Worm (Caenorhabditis elegans): ENCODE results near the gene ZC487.2.

The ZC487.2 gene

DNA sequence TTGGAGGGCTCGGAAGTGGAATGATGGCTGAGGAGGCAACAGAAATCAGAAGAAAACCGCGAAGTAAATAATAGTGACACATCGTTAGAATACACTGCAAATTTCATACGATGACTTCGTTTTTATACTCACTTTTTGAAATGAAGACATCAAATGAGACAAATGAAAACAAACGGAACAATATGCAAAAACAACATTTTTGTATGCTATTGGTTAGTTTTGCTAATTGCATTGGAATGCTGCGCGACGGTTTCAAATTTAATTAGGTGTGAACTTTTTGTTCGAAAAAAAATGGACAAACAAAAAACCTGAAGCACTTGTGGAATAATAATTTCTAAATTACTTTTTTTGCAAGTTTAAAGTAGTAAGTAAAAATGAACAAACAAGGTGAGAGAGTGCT, 10.7 kb upstream of the ZC487.2 start, which contains the start of gene grl-8:
grl-8 (minus strand) TSS at position 101 of the 400 bp plus-strand sequence.
- TF ChIP-seq ces-1 (GFP tag; optimal IDR thresholded peaks at IDR 0.05) (peak; percentile 19), nhr-28 (tag; optimal IDR thresholded peaks at IDR 0.05) (no peak)

DNA sequence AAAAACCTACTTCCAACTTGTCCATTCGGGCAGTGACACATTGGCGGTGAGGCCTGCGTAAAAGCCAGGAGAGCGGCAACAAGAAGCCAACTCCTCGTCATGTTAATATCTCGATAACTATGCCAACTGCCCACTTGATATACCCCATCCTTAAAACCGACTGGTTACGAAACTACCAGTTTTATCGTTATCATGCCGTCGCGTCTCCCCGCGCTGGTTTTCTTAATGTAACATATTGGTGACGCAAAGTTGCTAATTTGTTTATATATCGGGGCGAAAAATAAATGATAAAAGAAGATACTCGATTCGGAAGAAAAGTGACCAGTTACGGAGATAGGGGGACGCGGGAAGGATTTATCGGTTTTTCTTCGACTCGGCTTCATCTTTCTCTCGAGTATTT, 9.3 kb upstream of the ZC487.2 start, which contains the start of gene grl-9:
grl-9 (minus strand) TSS at position 101 of the 400 bp plus-strand sequence.
- no peak for TF ChIP-seq ceh-83 (GFP tag; optimal IDR thresholded peaks at IDR 0.05)
- TF ChIP-seq ceh-43 (GFP tag; optimal IDR thresholded peaks at IDR 0.05) = no peak
- no peak for TF ChIP-seq lsy-2 (tag; optimal IDR thresholded peaks at IDR 0.05)
- TF ChIP-seq M03D4.4 (tag; optimal IDR thresholded peaks at IDR 0.05) = no peak
- TF ChIP-seq unc-120 (tag; optimal IDR thresholded peaks at IDR 0.05; ENCODE audit: poor library complexity, severe bottlenecking) = no peak
- no peak for TF ChIP-seq zip-8 (tag; optimal IDR thresholded peaks at IDR 0.05)
- no peak for TF ChIP-seq unc-62 (GFP tag; optimal IDR thresholded peaks at IDR 0.05)
- TF ChIP-seq nhr-2 (tag; optimal IDR thresholded peaks at IDR 0.05) = no peak
- no peak for TF ChIP-seq bed-3 (GFP tag; optimal IDR thresholded peaks at IDR 0.05)

DNA sequence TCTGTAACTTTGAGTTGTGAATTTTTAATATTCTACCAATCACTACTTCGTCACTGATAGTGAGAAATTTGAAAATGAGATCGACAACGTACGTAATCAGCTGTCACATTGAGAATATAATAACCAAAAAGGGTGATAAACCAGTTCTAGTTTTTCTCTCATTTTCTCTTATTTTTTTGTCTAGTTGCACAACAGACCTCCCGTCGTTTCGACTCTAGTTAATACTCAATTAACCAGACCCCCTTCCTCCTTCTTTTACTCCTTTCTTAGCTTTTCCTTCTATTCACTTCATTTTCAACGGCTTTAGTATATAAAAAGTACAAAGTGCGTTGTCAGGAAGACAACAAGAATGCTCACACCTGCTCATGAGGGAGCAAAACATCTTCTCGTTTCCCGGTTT, 4.9 kb upstream of the ZC487.2 start, which contains the start of gene ZC487.1:
ZC487.1 (plus strand) TSS at position 301 of the 400 bp plus-strand sequence.
- no peak for TF ChIP-seq zip-8 (tag; optimal IDR thresholded peaks at IDR 0.05)
- TF ChIP-seq lsy-2 (tag; optimal IDR thresholded peaks at IDR 0.05) = no peak
- no peak for TF ChIP-seq mls-2 (tag; optimal IDR thresholded peaks at IDR 0.05)
- no peak for TF ChIP-seq nhr-12 (tag; optimal IDR thresholded peaks at IDR 0.05)
- TF ChIP-seq ztf-11 (tag; optimal IDR thresholded peaks at IDR 0.05) = no peak
- TF ChIP-seq drap-1 (GFP tag; optimal IDR thresholded peaks at IDR 0.05) = no peak
- no peak for TF ChIP-seq unc-62 (GFP tag; optimal IDR thresholded peaks at IDR 0.05)
- TF ChIP-seq ces-1 (GFP tag; optimal IDR thresholded peaks at IDR 0.05) = no peak
- TF ChIP-seq lin-32 (GFP tag; optimal IDR thresholded peaks at IDR 0.05) = no peak
- TF ChIP-seq tbx-8 (GFP tag; optimal IDR thresholded peaks at IDR 0.05) = no peak

DNA sequence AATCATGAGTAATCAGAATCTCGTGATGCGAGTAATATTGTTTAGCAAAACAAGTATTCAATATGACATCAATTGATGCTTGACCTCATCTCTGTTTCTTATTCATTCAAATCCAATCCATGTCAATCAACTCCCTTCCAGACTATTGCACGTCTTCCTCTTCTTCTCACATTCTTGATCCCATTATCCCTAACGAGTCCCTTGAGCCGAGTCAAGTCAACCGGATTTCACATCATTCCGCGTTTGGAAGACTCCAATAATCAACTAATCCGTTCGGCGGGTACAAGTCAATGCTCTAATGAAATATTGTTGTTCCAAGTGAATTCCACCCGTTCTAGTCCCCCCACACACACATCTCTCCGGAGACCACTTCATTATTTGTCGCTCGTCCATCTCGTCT, 4.0 kb upstream of the ZC487.2 start:
- no peak for TF ChIP-seq lin-32 (GFP tag; optimal IDR thresholded peaks at IDR 0.05)
- no peak for TF ChIP-seq cnd-1 (tag; optimal IDR thresholded peaks at IDR 0.05)
- TF ChIP-seq nhr-28 (tag; optimal IDR thresholded peaks at IDR 0.05) = no peak
- peak; percentile 96 for TF ChIP-seq ces-1 (GFP tag; optimal IDR thresholded peaks at IDR 0.05)

DNA sequence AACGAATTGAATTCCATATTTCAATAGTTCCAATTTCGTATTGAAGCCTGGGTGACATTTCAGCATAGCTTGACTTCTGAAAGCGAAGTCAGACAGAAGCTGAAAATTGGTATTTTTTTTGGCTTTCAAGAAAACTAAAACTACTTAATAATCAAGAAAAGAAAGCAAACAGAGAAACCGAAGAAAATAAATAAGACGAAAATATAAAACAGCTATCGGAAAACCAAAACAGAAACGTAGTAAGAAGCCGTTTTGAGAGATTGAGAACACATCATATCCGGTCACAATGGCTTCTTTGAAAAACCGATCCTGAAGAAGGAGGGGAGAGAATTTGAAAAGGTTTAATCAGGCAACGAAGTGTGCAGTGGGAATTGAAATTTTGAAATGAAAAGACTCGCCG, 4.0 kb downstream of the ZC487.2 start, which contains the start of gene srg-30:
srg-30 (minus strand) TSS at position 101 of the 400 bp plus-strand sequence.
- TF ChIP-seq snpc-4 (tag; optimal IDR thresholded peaks at IDR 0.05) (no peak), unc-62 (GFP tag; optimal IDR thresholded peaks at IDR 0.05) (no peak), mep-1 (tag; optimal IDR thresholded peaks at IDR 0.05) (no peak), ham-2 (GFP tag; optimal IDR thresholded peaks at IDR 0.05) (no peak), elt-3 (tag; optimal IDR thresholded peaks at IDR 0.05) (no peak), nhr-76 (tag; optimal IDR thresholded peaks at IDR 0.05) (no peak), mab-5 (tag; optimal IDR thresholded peaks at IDR 0.05) (no peak), hlh-1 (tag; optimal IDR thresholded peaks at IDR 0.05) (no peak), ztf-11 (tag; optimal IDR thresholded peaks at IDR 0.05) (no peak), elt-1 (tag; optimal IDR thresholded peaks at IDR 0.05; ENCODE audit: borderline replicate concordance, insufficient read depth) (no peak)

DNA sequence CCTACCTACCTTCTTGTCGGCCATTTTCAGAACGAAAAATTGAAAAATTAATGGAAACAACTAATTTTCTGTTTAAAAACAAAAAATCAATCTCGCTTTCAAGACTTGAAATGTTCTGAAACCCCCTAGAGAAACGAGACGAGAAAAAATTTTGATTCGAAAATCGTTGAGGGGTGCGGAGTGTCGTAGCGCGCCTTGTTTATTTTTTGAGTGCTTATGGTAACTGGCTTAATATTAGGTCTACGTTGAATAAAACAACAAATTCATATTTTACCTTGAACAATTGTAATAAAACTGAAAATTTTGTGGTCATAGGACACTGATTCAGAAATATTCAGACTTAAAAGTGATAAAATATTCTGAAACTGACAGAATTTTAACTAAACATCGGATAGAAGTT, 11.8 kb downstream of the ZC487.2 start, which contains the start of gene sna-1:
sna-1 (minus strand) TSS at position 218 of the 400 bp plus-strand sequence.
- TF ChIP-seq ceh-43 (GFP tag; optimal IDR thresholded peaks at IDR 0.05) = no peak
- no peak for TF ChIP-seq sptf-1 (tag; optimal IDR thresholded peaks at IDR 0.05)
- TF ChIP-seq ceh-83 (GFP tag; optimal IDR thresholded peaks at IDR 0.05) = no peak
- TF ChIP-seq ham-2 (GFP tag; optimal IDR thresholded peaks at IDR 0.05) = no peak
- no peak for TF ChIP-seq ceh-39 (tag; optimal IDR thresholded peaks at IDR 0.05)
- TF ChIP-seq nhr-28 (tag; optimal IDR thresholded peaks at IDR 0.05) = no peak
- no peak for TF ChIP-seq unc-120 (tag; optimal IDR thresholded peaks at IDR 0.05; ENCODE audit: poor library complexity, severe bottlenecking)
- no peak for TF ChIP-seq pha-4 (tag; optimal IDR thresholded peaks at IDR 0.05)
- TF ChIP-seq ztf-11 (tag; optimal IDR thresholded peaks at IDR 0.05) = no peak
- TF ChIP-seq cnd-1 (tag; optimal IDR thresholded peaks at IDR 0.05) = no peak
- no peak for TF ChIP-seq elt-1 (tag; optimal IDR thresholded peaks at IDR 0.05; ENCODE audit: borderline replicate concordance, insufficient read depth)
- no peak for TF ChIP-seq blmp-1 (tag; optimal IDR thresholded peaks at IDR 0.05)
- no peak for TF ChIP-seq mab-5 (tag; optimal IDR thresholded peaks at IDR 0.05)
- no peak for TF ChIP-seq ces-1 (GFP tag; optimal IDR thresholded peaks at IDR 0.05)
